Worm (Caenorhabditis elegans): ENCODE measurements around the gene crn-5.

ce11 chrII:10594312-10594711 is 1.8 kb downstream of the crn-5 start:
- no peak for TF ChIP-seq nfya-1 (tag; optimal IDR thresholded peaks at IDR 0.05; ENCODE audit: insufficient read depth)
- no peak for TF ChIP-seq unc-62 (GFP tag; optimal IDR thresholded peaks at IDR 0.05)
- no peak for TF ChIP-seq pqm-1 (tag; optimal IDR thresholded peaks at IDR 0.05)
- TF ChIP-seq mml-1 (tag; optimal IDR thresholded peaks at IDR 0.05) = no peak
- no peak for TF ChIP-seq zag-1 (tag; optimal IDR thresholded peaks at IDR 0.05)
- TF ChIP-seq nhr-23 (tag; optimal IDR thresholded peaks at IDR 0.05) = no peak
- no peak for TF ChIP-seq nhr-12 (tag; optimal IDR thresholded peaks at IDR 0.05)
- TF ChIP-seq nhr-28 (tag; optimal IDR thresholded peaks at IDR 0.05) = no peak
- no peak for TF ChIP-seq tbx-2 (tag; optimal IDR thresholded peaks at IDR 0.05)
- no peak for TF ChIP-seq elt-3 (tag; optimal IDR thresholded peaks at IDR 0.05)
- no peak for TF ChIP-seq lsy-12 (tag; optimal IDR thresholded peaks at IDR 0.05)
